Worm (Caenorhabditis elegans): Measurements from ENCODE around the gene sra-36.
A peak's percentile ranks its signal among the peaks of the same experiment; 100 is the strongest.

The sra-36 gene

ce11 chrII:4527800-4528199, 12.7 kb downstream of the sra-36 start, which contains the start of gene sra-35:
TSS of gene sra-35 (minus strand) at chrII:4527900.
- TF ChIP-seq mxl-2 (GFP tag; conservative IDR thresholded peaks at IDR 0.05) (no peak), fos-1 (tag; optimal IDR thresholded peaks at IDR 0.05) (no peak), lin-13 (GFP tag; optimal IDR thresholded peaks at IDR 0.05) (no peak)

DNA sequence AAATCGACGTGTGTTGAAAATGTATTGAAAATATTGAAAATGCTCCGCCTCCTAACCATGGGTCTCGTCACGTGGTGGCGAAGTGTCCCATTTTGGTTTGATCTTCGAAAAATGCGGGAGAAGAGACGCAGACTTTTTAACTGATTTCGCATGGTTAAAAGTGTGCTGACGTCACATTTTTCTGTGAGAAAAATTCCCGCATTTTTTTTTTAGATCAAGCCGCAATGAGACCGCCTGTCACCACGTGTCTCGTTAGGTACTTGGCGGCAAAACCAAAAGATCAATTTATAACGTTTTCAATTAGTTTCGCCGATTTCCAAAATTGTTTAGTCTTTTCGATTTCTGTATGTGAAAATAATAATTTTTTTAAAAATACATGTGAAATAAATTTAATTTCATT, 15.3 kb downstream of the sra-36 start:
- TF ChIP-seq unc-62 (GFP tag; optimal IDR thresholded peaks at IDR 0.05 in 1 of 2) = peak in 1 of 2 experiments; percentile 21
- no peak for TF ChIP-seq unc-62 (tag; optimal IDR thresholded peaks at IDR 0.05)
- TF ChIP-seq egl-27 (tag; optimal IDR thresholded peaks at IDR 0.05) = no peak
- 0 out of 2 replicates have a peak, but pooled peaks have one; percentile 22 for TF ChIP-seq Y75B8A.6 (GFP tag; IDR thresholded peaks at IDR 0.05)

ce11 chrII:4523122-4523672, 17.3 kb downstream of the sra-36 start, which contains the start of the genes B0304.4 and B0304.2:
TSS of gene B0304.4 (minus strand) at chrII:4523222.
TSS of gene B0304.2 (plus strand) at chrII:4523622.
- TF ChIP-seq lin-38 (GFP tag; IDR thresholded peaks at IDR 0.05) (no peak), saeg-2 (GFP tag; IDR thresholded peaks at IDR 0.05) (no peak), mxl-2 (GFP tag; conservative IDR thresholded peaks at IDR 0.05) (no peak), lir-3 (tag; optimal IDR thresholded peaks at IDR 0.05) (no peak), zfp-2 (tag; optimal IDR thresholded peaks at IDR 0.05) (no peak), nhr-111 (GFP tag; optimal IDR thresholded peaks at IDR 0.05) (no peak), dmd-6 (GFP tag; IDR thresholded peaks at IDR 0.05) (no peak), spr-3 (GFP tag; optimal IDR thresholded peaks at IDR 0.05) (no peak), lin-13 (GFP tag; optimal IDR thresholded peaks at IDR 0.05) (no peak), arid-1 (GFP tag; conservative IDR thresholded peaks at IDR 0.05) (no peak), zfp-3 (GFP tag; conservative IDR thresholded peaks at IDR 0.05) (no peak), ZK337.2 (GFP tag; IDR thresholded peaks at IDR 0.05) (no peak), rbr-2 (tag; optimal IDR thresholded peaks at IDR 0.05) (no peak), nhr-41 (GFP tag; IDR thresholded peaks at IDR 0.05) (no peak), nhr-6 (tag; optimal IDR thresholded peaks at IDR 0.05) (no peak), gei-8 (GFP tag; optimal IDR thresholded peaks at IDR 0.05) (no peak), nhr-48 (tag; optimal IDR thresholded peaks at IDR 0.05) (no peak), nhr-76 (tag; optimal IDR thresholded peaks at IDR 0.05) (no peak), F26F4.8 (GFP tag; conservative IDR thresholded peaks at IDR 0.05) (no peak), dpl-1 (GFP tag; optimal IDR thresholded peaks at IDR 0.05) (no peak)

- no peak for TF ChIP-seq T26A8.4 (GFP tag; IDR thresholded peaks at IDR 0.05)
- no peak for TF ChIP-seq nhr-41 (GFP tag; IDR thresholded peaks at IDR 0.05)
- TF ChIP-seq set-16 (GFP tag; IDR thresholded peaks at IDR 0.05) = 0 out of 2 replicates have a peak, but pooled peaks have one; percentile 8
- TF ChIP-seq aha-1 (tag) = no peak
- TF ChIP-seq zip-2 (tag; optimal IDR thresholded peaks at IDR 0.05) = no peak
- 0 out of 2 replicates have a peak, but pooled peaks have one; percentile 21 for TF ChIP-seq ctbp-1 (GFP tag; IDR thresholded peaks at IDR 0.05)
- TF ChIP-seq D1046.2 (GFP tag; IDR thresholded peaks at IDR 0.05) = no peak
- TF ChIP-seq ceh-44 (GFP tag; IDR thresholded peaks at IDR 0.05) = no peak
- TF ChIP-seq hlh-11 (tag; optimal IDR thresholded peaks at IDR 0.05) = peak; percentile 60
- TF ChIP-seq ceh-62 (tag; optimal IDR thresholded peaks at IDR 0.05) = no peak
- TF ChIP-seq mes-2 (tag; optimal IDR thresholded peaks at IDR 0.05; ENCODE audit: poor library complexity, severe bottlenecking) = no peak
- TF ChIP-seq F37D6.2 (tag; optimal IDR thresholded peaks at IDR 0.05) = no peak
- peak in 1 of 2 experiments; percentile 4 for TF ChIP-seq unc-62 (GFP tag; optimal IDR thresholded peaks at IDR 0.05 in 1 of 2)
- no peak for TF ChIP-seq unc-62 (tag; optimal IDR thresholded peaks at IDR 0.05)
- peak; percentile 18 for TF ChIP-seq nhr-11 (tag; optimal IDR thresholded peaks at IDR 0.05)
- no peak for TF ChIP-seq fkh-10 (GFP tag; optimal IDR thresholded peaks at IDR 0.05)
These were observed 20.4 kb downstream of the sra-36 start for ce11 chrII:4519976-4520594.

All from whole organism, L4 larva.